Worm (Caenorhabditis elegans) whole organism, young adult: ENCODE measurements around the gene irld-44.

ENCODE experiments used
- B0336.3 ChIP-seq: fragments of 200-800 bp; sonication (Bioruptor generic); IDR thresholded peaks from 2 replicates; pipeline ENCODE4 v1.3.6; 2022; ENCODE audit warnings: missing genetic modification characterization, missing compliant biosample characterization
- F33H1.4 ChIP-seq: fragments of 200-800 bp; sonication (Bioruptor generic); IDR thresholded peaks from 2 replicates; pipeline ENCODE4 v1.3.6; 2022; ENCODE audit warnings: missing genetic modification reagents, missing genetic modification characterization, missing compliant biosample characterization
- F55B11.4 ChIP-seq: sonication (generic microtip); optimal IDR thresholded peaks from 2 replicates; lab custom pipeline; 2016; ENCODE audit warnings: missing compliant biosample characterization, missing genetic modification characterization, borderline replicate concordance; ENCODE audit not compliant: insufficient read depth
- K11D2.4 ChIP-seq: fragments of 200-800 bp; sonication (Bioruptor generic); IDR thresholded peaks from 2 replicates; pipeline ENCODE4 v1.3.6; 2022; ENCODE audit warnings: missing genetic modification reagents, missing genetic modification characterization, missing compliant biosample characterization
- K12H6.12 ChIP-seq: fragments of 200-800 bp; sonication (Bioruptor generic); optimal IDR thresholded peaks from 2 replicates; lab custom pipeline; 2018; ENCODE audit warnings: mild to moderate bottlenecking, missing genetic modification characterization, missing compliant biosample characterization
- T07F8.4 ChIP-seq: sonication (generic microtip); optimal IDR thresholded peaks from 2 replicates; lab custom pipeline; 2016; ENCODE audit warnings: mild to moderate bottlenecking, missing genetic modification characterization, moderate library complexity, missing compliant biosample characterization
- Y53G8AR.9 ChIP-seq: fragments of 200-800 bp; sonication (Bioruptor generic); conservative IDR thresholded peaks from 2 replicates; pipeline ENCODE4 v1.3.6; 2022; ENCODE audit warnings: missing genetic modification reagents, missing genetic modification characterization, missing compliant biosample characterization
- akir-1 ChIP-seq: fragments of 200-800 bp; sonication (Bioruptor generic); optimal IDR thresholded peaks from 2 replicates; lab custom pipeline; 2018; ENCODE audit warnings: mild to moderate bottlenecking, missing genetic modification characterization, moderate library complexity, missing compliant biosample characterization
- ama-1 ChIP-seq, 3 experiments: fragments of 150-350 bp in 1 of 3; sonication (generic microtip) in 2 of 3; optimal IDR thresholded peaks; 2 replicates each; lab custom pipeline; 2014 to 2018; ENCODE audit warnings: missing biosample characterization in 2 of 3, missing genetic modification characterization in 2 of 3, missing genetic modification reagents in 2 of 3
- aptf-3 ChIP-seq: fragments of 200-800 bp; sonication (Bioruptor generic); IDR thresholded peaks from 2 replicates; pipeline ENCODE4 v1.3.6; 2022; ENCODE audit warnings: missing genetic modification characterization, missing compliant biosample characterization
- atf-7 ChIP-seq: sonication (generic microtip); optimal IDR thresholded peaks from 2 replicates; lab custom pipeline; 2017; ENCODE audit warnings: mild to moderate bottlenecking, missing genetic modification characterization, missing compliant biosample characterization
- bed-1 ChIP-seq: fragments of 200-800 bp; sonication (Bioruptor generic); IDR thresholded peaks from 2 replicates; pipeline ENCODE4 v1.3.6; 2022; ENCODE audit warnings: missing genetic modification reagents, missing genetic modification characterization, missing compliant biosample characterization
- ceh-40 ChIP-seq: fragments of 200-800 bp; sonication (Bioruptor generic); IDR thresholded peaks from 2 replicates; pipeline ENCODE4 v1.3.6; 2022; ENCODE audit warnings: missing genetic modification characterization, missing compliant biosample characterization
- dox-1 ChIP-seq: fragments of 200-800 bp; sonication (Bioruptor generic); IDR thresholded peaks from 2 replicates; pipeline ENCODE4 v1.3.6; 2022; ENCODE audit warnings: missing genetic modification reagents, missing genetic modification characterization, missing compliant biosample characterization
- dpl-1 ChIP-seq: fragments of 150-350 bp; optimal IDR thresholded peaks from 2 replicates; lab custom pipeline; 2014; ENCODE audit warnings: missing biosample characterization, missing genetic modification reagents, missing genetic modification characterization
- efl-1 ChIP-seq: fragments of 150-350 bp; optimal IDR thresholded peaks from 2 replicates; lab custom pipeline; 2014; ENCODE audit warnings: missing biosample characterization, missing genetic modification reagents, missing genetic modification characterization
- egrh-3 ChIP-seq: fragments of 200-800 bp; sonication (Bioruptor generic); IDR thresholded peaks from 2 replicates; pipeline ENCODE4 v1.3.6; 2022; ENCODE audit warnings: missing genetic modification reagents, missing genetic modification characterization, missing compliant biosample characterization
- him-1 ChIP-seq: sonication (generic microtip); optimal IDR thresholded peaks from 2 replicates; lab custom pipeline; 2016; ENCODE audit warnings: missing genotype, missing genetic modification reagents, missing genetic modification characterization, missing compliant biosample characterization
- hmg-1.2 ChIP-seq: fragments of 200-800 bp; sonication (Bioruptor generic); IDR thresholded peaks from 2 replicates; pipeline ENCODE4 v1.3.6; 2022; ENCODE audit warnings: missing genetic modification reagents, missing genetic modification characterization, missing compliant biosample characterization
- hsf-1 ChIP-seq: fragments of 200-800 bp; sonication (Bioruptor generic); IDR thresholded peaks from 2 replicates; pipeline ENCODE4 v1.3.6; 2022; ENCODE audit warnings: missing genetic modification reagents, missing genetic modification characterization, missing compliant biosample characterization
- lin-40 ChIP-seq: sonication (generic microtip); optimal IDR thresholded peaks from 2 replicates; lab custom pipeline; 2016; ENCODE audit warnings: missing genetic modification characterization, mild to moderate bottlenecking, missing compliant biosample characterization, missing genotype, missing genetic modification reagents
- lsl-1 ChIP-seq: fragments of 200-800 bp; sonication (Bioruptor generic); optimal IDR thresholded peaks from 2 replicates; lab custom pipeline; 2018; ENCODE audit warnings: mild to moderate bottlenecking, missing genetic modification characterization, moderate library complexity, missing compliant biosample characterization
- madf-6 ChIP-seq: fragments of 200-800 bp; sonication (Bioruptor generic); IDR thresholded peaks from 2 replicates; pipeline ENCODE4 v1.3.6; 2022; ENCODE audit warnings: missing genetic modification reagents, missing genetic modification characterization, missing compliant biosample characterization
- madf-8 ChIP-seq: fragments of 200-800 bp; sonication (Bioruptor generic); conservative IDR thresholded peaks from 2 replicates; pipeline ENCODE4 v1.3.6; 2022; ENCODE audit warnings: missing genetic modification reagents, missing genetic modification characterization, missing compliant biosample characterization
- mcd-1 ChIP-seq: fragments of 200-800 bp; sonication (Bioruptor generic); IDR thresholded peaks from 2 replicates; pipeline ENCODE4 v1.3.6; 2022; ENCODE audit warnings: missing genetic modification reagents, missing genetic modification characterization, missing compliant biosample characterization
- mxl-1 ChIP-seq: sonication (generic microtip); optimal IDR thresholded peaks from 2 replicates; lab custom pipeline; 2016; ENCODE audit warnings: missing genetic modification characterization, missing compliant biosample characterization
- nfya-1 ChIP-seq: sonication (generic microtip); optimal IDR thresholded peaks from 2 replicates; lab custom pipeline; 2017; ENCODE audit warnings: antibody characterized with exemption, missing compliant biosample characterization, missing genetic modification characterization, borderline replicate concordance; ENCODE audit not compliant: insufficient read depth
- nhr-80 ChIP-seq: sonication (generic microtip); optimal IDR thresholded peaks from 2 replicates; lab custom pipeline; 2016; ENCODE audit warnings: missing genetic modification characterization, missing compliant biosample characterization
- pbrm-1 ChIP-seq: fragments of 200-800 bp; sonication (Bioruptor generic); IDR thresholded peaks from 2 replicates; pipeline ENCODE4 v1.3.6; 2022; ENCODE audit warnings: missing genetic modification reagents, missing genetic modification characterization, missing compliant biosample characterization
- sdz-38 ChIP-seq: sonication (generic microtip); optimal IDR thresholded peaks from 2 replicates; lab custom pipeline; 2016; ENCODE audit warnings: missing genotype, missing genetic modification characterization, missing compliant biosample characterization
- sea-2 ChIP-seq: fragments of 200-800 bp; sonication (Bioruptor generic); IDR thresholded peaks from 2 replicates; pipeline ENCODE4 v1.3.6; 2022; ENCODE audit warnings: missing genetic modification characterization, missing compliant biosample characterization
- snpc-1.3 ChIP-seq: sonication (generic microtip); optimal IDR thresholded peaks from 2 replicates; lab custom pipeline; 2017; ENCODE audit warnings: missing genetic modification characterization, mild to moderate bottlenecking, missing compliant biosample characterization, antibody characterized with exemption, moderate library complexity, missing genotype, missing genetic modification reagents; ENCODE audit not compliant: insufficient read depth
- sptf-2 ChIP-seq: fragments of 200-800 bp; sonication (Bioruptor generic); optimal IDR thresholded peaks from 2 replicates; lab custom pipeline; 2018; ENCODE audit warnings: mild to moderate bottlenecking, missing genetic modification characterization, missing compliant biosample characterization
- ztf-18 ChIP-seq: sonication (generic microtip); optimal IDR thresholded peaks from 2 replicates; lab custom pipeline; 2016; ENCODE audit warnings: missing genotype, mild to moderate bottlenecking, missing genetic modification characterization, missing compliant biosample characterization

irld-44 gene

DNA sequence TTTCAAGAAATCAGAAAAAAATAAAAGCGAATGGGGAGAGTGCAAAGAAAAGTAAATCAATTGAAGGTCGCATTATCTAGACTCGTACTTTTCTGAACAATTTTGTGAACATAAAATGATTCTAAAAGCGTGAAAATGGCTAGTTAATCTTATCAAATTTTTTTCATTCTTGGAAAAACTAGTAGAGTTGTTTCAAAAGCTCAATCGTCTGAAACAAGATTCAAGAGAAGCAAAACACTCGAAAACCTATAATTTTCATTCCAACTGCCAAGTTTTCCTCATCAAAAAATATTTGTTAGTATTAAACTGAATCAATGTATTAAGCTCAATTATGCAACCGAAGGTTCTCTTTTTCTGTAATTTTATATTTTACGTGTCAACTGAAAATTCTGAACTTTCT lies 3.1 kb upstream of the irld-44 start, which contains the start of gene irld-45 (continued):
- no peak for TF ChIP-seq lin-40 (tag; lab: Kevin White, UChicago)
- no peak for TF ChIP-seq K11D2.4 (GFP tag; lab: Robert Waterston, UW)
- no peak for TF ChIP-seq ztf-18 (tag; lab: Kevin White, UChicago)
- no peak for TF ChIP-seq hmg-1.2 (GFP tag; lab: Robert Waterston, UW)
- TF ChIP-seq atf-7: no peak
- no peak for TF ChIP-seq sdz-38 (tag; lab: Kevin White, UChicago)

DNA sequence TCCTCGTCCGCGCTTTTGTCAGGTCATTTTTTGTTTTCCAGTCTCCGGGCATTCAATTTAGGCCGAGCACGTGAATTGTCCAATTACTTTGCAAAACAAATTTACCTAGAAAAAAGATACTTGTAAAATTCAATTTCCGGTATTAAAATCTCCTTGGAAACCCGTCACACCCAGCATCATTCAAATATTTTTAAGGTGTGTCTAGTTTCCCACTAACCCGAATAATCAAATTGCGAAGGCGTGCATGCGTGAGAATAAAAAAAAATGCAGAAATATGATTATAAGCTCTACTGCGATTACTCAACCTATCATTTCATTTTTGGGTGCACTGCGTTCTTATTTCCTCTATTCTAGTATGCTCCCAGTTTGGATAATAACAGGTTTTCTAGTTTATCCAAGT lies 3.7 kb downstream of the irld-44 start, which contains the start of gene irld-11:
Gene irld-11, plus strand, starts transcription at position 301 of the 400 bp plus-strand sequence.
- no peak for TF ChIP-seq akir-1 (GFP tag; lab: Kevin White, UChicago)
- TF ChIP-seq ceh-40 (GFP tag; lab: Robert Waterston, UW): no peak
- no peak for TF ChIP-seq nhr-80 (tag; lab: Kevin White, UChicago)
- TF ChIP-seq snpc-1.3 (tag; lab: Kevin White, UChicago): no peak
- no peak for TF ChIP-seq aptf-3
- TF ChIP-seq ama-1 (optimal IDR thresholded peaks at IDR 0.05; lab: Kevin White, UChicago): no peak
- no peak for TF ChIP-seq ama-1 (GFP tag; optimal IDR thresholded peaks at IDR 0.05; lab: Kevin White, UChicago)
- TF ChIP-seq hmg-1.2 (GFP tag; lab: Robert Waterston, UW): no peak
- no peak for TF ChIP-seq him-1 (tag; lab: Kevin White, UChicago)
- no peak for TF ChIP-seq F33H1.4 (GFP tag; lab: Robert Waterston, UW)
- no peak for TF ChIP-seq madf-6 (GFP tag; lab: Robert Waterston, UW)

DNA sequence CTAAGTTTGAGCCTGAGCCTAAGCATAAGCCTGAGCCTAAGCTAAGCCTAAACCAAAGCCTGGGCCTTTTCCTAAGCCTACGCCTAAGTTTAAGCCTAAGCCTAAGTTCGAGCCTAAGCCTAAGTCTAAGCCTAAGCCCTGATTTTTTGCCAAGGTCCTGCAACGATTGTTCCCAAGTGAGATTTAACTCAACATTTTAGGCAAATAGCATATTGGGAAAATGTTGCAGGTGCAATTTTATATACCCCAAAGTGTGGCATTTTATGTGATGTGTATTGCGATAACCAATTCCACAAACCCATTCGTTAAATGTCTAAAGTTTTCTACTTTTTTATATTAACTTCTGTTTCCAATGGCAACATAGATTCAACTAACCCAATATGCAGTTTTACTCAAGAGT lies 11.1 kb downstream of the irld-44 start, which contains the start of gene irld-40:
Gene irld-40, plus strand, starts transcription at position 301 of the 400 bp plus-strand sequence.
- TF ChIP-seq pbrm-1 (no peak), hsf-1 (GFP tag; lab: Robert Waterston, UW) (0 out of 2 replicates have a peak, but pooled peaks have one; percentile 32)
- TF ChIP-seq, all 124 proteins: peak for 1

DNA sequence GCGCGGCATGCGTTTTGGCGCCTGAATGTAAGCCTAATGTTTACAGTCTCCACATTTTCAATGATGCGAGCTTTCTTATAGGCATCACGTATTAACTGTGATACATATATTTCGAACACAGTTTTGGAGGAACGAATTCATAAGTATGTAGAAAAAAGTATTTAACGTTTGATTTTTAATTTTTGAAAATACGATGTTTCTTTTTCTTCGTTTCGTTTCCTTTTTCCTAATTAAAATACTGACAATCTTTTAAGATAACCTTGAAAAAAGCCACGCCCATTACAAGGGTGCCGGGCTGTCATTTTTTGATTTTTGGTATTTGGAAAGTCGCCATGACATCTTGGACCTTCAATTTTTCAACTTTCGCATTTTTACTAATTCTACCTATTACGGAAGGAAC lies 13.8 kb downstream of the irld-44 start, which contains the start of gene K04F1.9:
Gene K04F1.9, plus strand, starts transcription at position 301 of the 400 bp plus-strand sequence.
- TF ChIP-seq T07F8.4: no peak
- no peak for TF ChIP-seq B0336.3 (GFP tag; lab: Robert Waterston, UW)
- no peak for TF ChIP-seq mxl-1 (tag; lab: Kevin White, UChicago)
- TF ChIP-seq dpl-1 (GFP tag; lab: Kevin White, UChicago): no peak
- TF ChIP-seq Y53G8AR.9 (GFP tag; lab: Robert Waterston, UW): no peak
- TF ChIP-seq dox-1: no peak
- TF ChIP-seq efl-1 (GFP tag; lab: Kevin White, UChicago): no peak
- no peak for TF ChIP-seq lsl-1
- no peak for TF ChIP-seq nhr-80 (tag; lab: Kevin White, UChicago)
- no peak for TF ChIP-seq sptf-2 (GFP tag; lab: Kevin White, UChicago)
- no peak for TF ChIP-seq K12H6.12 (tag; lab: Kevin White, UChicago)

DNA sequence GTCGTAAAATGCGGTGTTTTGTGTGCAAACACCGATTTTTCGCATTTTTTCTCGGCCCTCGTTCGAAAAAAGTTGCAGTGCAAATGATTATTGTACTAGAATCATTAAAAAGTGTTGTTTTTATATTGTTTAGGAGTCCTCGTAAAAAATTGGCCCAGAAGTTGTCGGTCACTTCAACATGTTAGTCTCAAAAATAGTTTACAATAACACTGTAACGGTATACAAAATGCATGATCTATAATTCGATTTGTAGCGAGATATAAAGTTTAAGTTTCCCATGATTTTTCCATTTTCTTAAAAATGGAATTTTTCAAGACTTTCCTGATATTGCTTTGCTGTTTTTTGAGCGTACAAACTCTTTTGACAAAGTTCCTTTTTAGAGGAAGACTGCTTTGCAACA lies 15.8 kb downstream of the irld-44 start, which contains the start of gene K04F1.8:
Gene K04F1.8, plus strand, starts transcription at position 301 of the 400 bp plus-strand sequence.
- TF ChIP-seq nfya-1 (tag; lab: Kevin White, UChicago) (no peak), madf-8 (GFP tag; lab: Robert Waterston, UW) (no peak), bed-1 (GFP tag; lab: Robert Waterston, UW) (no peak), F55B11.4 (tag; lab: Kevin White, UChicago) (no peak), mcd-1 (no peak), egrh-3 (GFP tag; lab: Robert Waterston, UW) (no peak), sea-2 (GFP tag; lab: Robert Waterston, UW) (no peak), ztf-18 (tag; lab: Kevin White, UChicago) (no peak)
